Fruit fly (Drosophila melanogaster): ENCODE results near the gene Deaf1.

Gene Deaf1

dm6 chr3L:19834143-19834794, 16.3 kb downstream of the Deaf1 start, which contains the start of the genes trc and CG32221 (continued):
- TF ChIP-seq sna (GFP tag; IDR thresholded peaks at IDR 0.05; ENCODE audit: partially characterized antibody) = peak; percentile 22; the same call in 1 of the 2 replicates
- no peak for TF ChIP-seq CG1647 (GFP tag; optimal IDR thresholded peaks at IDR 0.05)
- peak; percentile 63 for TF ChIP-seq CoRest (tag; optimal IDR thresholded peaks at IDR 0.05)
- no peak for TF ChIP-seq CG8944 (GFP tag; optimal IDR thresholded peaks at IDR 0.05)
- TF ChIP-seq Mes4 (GFP tag; optimal IDR thresholded peaks at IDR 0.05) = no peak
- peak; percentile 10 for TF ChIP-seq fd3F (GFP tag; optimal IDR thresholded peaks at IDR 0.05)
- TF ChIP-seq Antp (GFP tag; optimal IDR thresholded peaks at IDR 0.05) = peak; percentile 48
- TF ChIP-seq CG8089 (GFP tag; optimal IDR thresholded peaks at IDR 0.05) = peak; percentile 24
- no peak for TF ChIP-seq jigr1 (GFP tag; IDR thresholded peaks at IDR 0.05)
- no peak for TF ChIP-seq NC2α (GFP tag; optimal IDR thresholded peaks at IDR 0.05)
- no peak for TF ChIP-seq Lim3 (GFP tag; IDR thresholded peaks at IDR 0.05)
- TF ChIP-seq Dbx (GFP tag; IDR thresholded peaks at IDR 0.05) = peak; percentile 39; the same call in 1 of the 3 replicates
- TF ChIP-seq Dfd (GFP tag; optimal IDR thresholded peaks at IDR 0.05) = no peak
- TF ChIP-seq Optix (GFP tag; IDR thresholded peaks at IDR 0.05) = no peak
- no peak for TF ChIP-seq CG13894 (tag; optimal IDR thresholded peaks at IDR 0.05)
- TF ChIP-seq Myb (GFP tag; optimal IDR thresholded peaks at IDR 0.05) = peak; percentile 4
- TF ChIP-seq CG9215 (GFP tag; IDR thresholded peaks at IDR 0.05) = no peak
- no peak for TF ChIP-seq Taf1 (GFP tag; IDR thresholded peaks at IDR 0.05)
- no peak for TF ChIP-seq ap (GFP tag; IDR thresholded peaks at IDR 0.05)
- TF ChIP-seq sob (GFP tag; IDR thresholded peaks at IDR 0.05) = peak; percentile 71
- TF ChIP-seq al (GFP tag; IDR thresholded peaks at IDR 0.05) = 0 out of 2 replicates have a peak, but pooled peaks have one; percentile 33
- no peak for TF ChIP-seq repo (GFP tag; optimal IDR thresholded peaks at IDR 0.05)
- no peak for TF ChIP-seq CG7745 (tag; optimal IDR thresholded peaks at IDR 0.05)
- TF ChIP-seq B-H1 (GFP tag; IDR thresholded peaks at IDR 0.05) = no peak
- no peak for TF ChIP-seq crol (GFP tag; IDR thresholded peaks at IDR 0.05)
- TF ChIP-seq MESR4 (GFP tag; optimal IDR thresholded peaks at IDR 0.05) = peak; percentile 89
- no peak for TF ChIP-seq Meics (GFP tag; optimal IDR thresholded peaks at IDR 0.05)
- TF ChIP-seq D19A (tag; optimal IDR thresholded peaks at IDR 0.05) = no peak
- TF ChIP-seq Blimp-1 (GFP tag; optimal IDR thresholded peaks at IDR 0.05) = no peak
- TF ChIP-seq Sry-δ (GFP tag; optimal IDR thresholded peaks at IDR 0.05) = peak; percentile 74
- peak; percentile 36; the same call in 1 of the 2 replicates for TF ChIP-seq lmd (GFP tag; IDR thresholded peaks at IDR 0.05)
- peak; percentile 1 for TF ChIP-seq pum (GFP tag; optimal IDR thresholded peaks at IDR 0.05)
- no peak for TF ChIP-seq CG10462 (GFP tag; optimal IDR thresholded peaks at IDR 0.05)
- TF ChIP-seq CG11247 (GFP tag; IDR thresholded peaks at IDR 0.05) = peak; percentile 61
- peak; percentile 81 for TF ChIP-seq amos (GFP tag; IDR thresholded peaks at IDR 0.05; ENCODE audit: partially characterized antibody)
- no peak for TF ChIP-seq CG2875 (GFP tag; optimal IDR thresholded peaks at IDR 0.05)
- TF ChIP-seq abd-A (tag; optimal IDR thresholded peaks at IDR 0.05) = no peak
- TF ChIP-seq oc (tag; optimal IDR thresholded peaks at IDR 0.05) = no peak
- no peak for TF ChIP-seq CG10274 (GFP tag; optimal IDR thresholded peaks at IDR 0.05)
- no peak for TF ChIP-seq croc (GFP tag; conservative IDR thresholded peaks at IDR 0.05)
- peak; percentile 67 for TF ChIP-seq Dll (GFP tag; IDR thresholded peaks at IDR 0.05; ENCODE audit: partially characterized antibody)
- no peak for TF ChIP-seq peb (GFP tag; IDR thresholded peaks at IDR 0.05)
- no peak for TF ChIP-seq CG4854 (GFP tag; optimal IDR thresholded peaks at IDR 0.05)
- no peak for TF ChIP-seq E2f1 (GFP tag; IDR thresholded peaks at IDR 0.05)
- TF ChIP-seq CkIIα-i1 (GFP tag; IDR thresholded peaks at IDR 0.05) = no peak
- peak; percentile 12 for TF ChIP-seq CG9797 (GFP tag; optimal IDR thresholded peaks at IDR 0.05)
- TF ChIP-seq salm (tag; optimal IDR thresholded peaks at IDR 0.05) = no peak
- TF ChIP-seq zen2 (GFP tag; IDR thresholded peaks at IDR 0.05; ENCODE audit: partially characterized antibody) = no peak
- TF ChIP-seq sqz (GFP tag; optimal IDR thresholded peaks at IDR 0.05) = no peak
- TF ChIP-seq CG14710 (tag; optimal IDR thresholded peaks at IDR 0.05) = peak; percentile 65
- TF ChIP-seq CG14667 (GFP tag; IDR thresholded peaks at IDR 0.05) = no peak

All from whole organism, embryonic.